Worm (Caenorhabditis elegans): ENCODE data around the gene tebp-2.

Gene tebp-2

DNA sequence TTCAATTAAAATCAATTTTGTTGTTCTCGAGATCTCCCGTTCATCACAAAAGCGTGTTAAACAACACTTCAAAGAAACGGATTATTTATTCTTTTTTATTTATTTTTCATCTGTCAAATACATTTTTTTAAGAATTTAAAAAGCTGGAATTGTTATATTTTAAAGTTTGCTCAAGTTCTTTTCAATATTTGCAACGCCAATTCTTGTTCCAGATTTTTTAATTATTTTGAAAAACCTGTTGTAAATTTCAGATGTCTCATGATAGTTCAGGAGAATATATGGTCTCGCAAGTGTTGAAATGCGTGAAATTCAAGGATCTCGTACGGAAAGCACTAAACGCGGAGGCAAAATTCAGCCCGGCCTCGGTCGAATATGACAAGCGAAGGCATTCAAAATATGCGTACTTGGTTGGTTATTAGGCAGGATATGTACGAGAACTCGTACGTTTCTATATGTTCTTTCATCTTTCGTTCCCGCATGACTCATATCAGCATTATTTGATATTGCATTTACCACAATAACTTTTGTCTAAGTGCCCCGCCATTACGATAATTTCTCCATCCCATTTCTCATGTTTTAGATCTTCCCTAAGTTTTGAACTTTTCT lies 3.3 kb downstream of the tebp-2 start, which contains the start of gene cec-6:
Gene cec-6 (plus strand): TSS at position 252 of the 606 bp plus-strand sequence.
- TF ChIP-seq bed-3 (GFP tag; optimal IDR thresholded peaks at IDR 0.05), result no peak
- no peak for TF ChIP-seq elt-1 (tag; optimal IDR thresholded peaks at IDR 0.05; ENCODE audit: borderline replicate concordance, insufficient read depth)
- TF ChIP-seq ham-2 (GFP tag; optimal IDR thresholded peaks at IDR 0.05), result no peak
- TF ChIP-seq unc-120 (tag; optimal IDR thresholded peaks at IDR 0.05; ENCODE audit: poor library complexity, severe bottlenecking), result no peak
- TF ChIP-seq unc-39 (tag; optimal IDR thresholded peaks at IDR 0.05), result no peak
- TF ChIP-seq tbx-8 (GFP tag; optimal IDR thresholded peaks at IDR 0.05), result no peak

DNA sequence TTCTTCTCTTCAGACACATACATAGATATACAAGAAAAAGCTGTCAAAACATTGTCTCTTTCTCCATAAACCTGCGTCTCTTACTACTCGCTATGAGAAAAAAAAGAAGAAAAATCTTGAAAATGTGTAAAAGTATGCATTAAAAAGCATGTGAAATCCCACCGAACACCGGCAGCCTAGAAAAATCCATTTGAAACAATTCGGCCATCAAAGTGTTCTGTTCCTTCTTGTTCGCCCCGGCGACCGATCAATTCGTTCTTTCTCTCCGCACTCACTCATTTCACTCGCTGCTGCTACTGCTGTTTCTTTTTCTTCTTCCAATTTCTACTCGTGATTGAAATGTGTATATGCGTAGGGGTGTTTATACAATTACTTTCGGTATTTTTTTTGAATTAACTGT lies 7.4 kb downstream of the tebp-2 start:
- no peak for TF ChIP-seq nhr-237 (tag; optimal IDR thresholded peaks at IDR 0.05)
- TF ChIP-seq sptf-1 (tag; optimal IDR thresholded peaks at IDR 0.05), result peak; percentile 1
- no peak for TF ChIP-seq mls-2 (tag; optimal IDR thresholded peaks at IDR 0.05)
- TF ChIP-seq mep-1 (tag; optimal IDR thresholded peaks at IDR 0.05), result peak; percentile 2
- TF ChIP-seq unc-39 (tag; optimal IDR thresholded peaks at IDR 0.05), result no peak
- no peak for TF ChIP-seq pha-4 (tag; optimal IDR thresholded peaks at IDR 0.05)
- TF ChIP-seq lin-32 (GFP tag; optimal IDR thresholded peaks at IDR 0.05), result no peak
- TF ChIP-seq nhr-12 (tag; optimal IDR thresholded peaks at IDR 0.05), result no peak
- TF ChIP-seq nhr-28 (tag; optimal IDR thresholded peaks at IDR 0.05), result no peak
- no peak for TF ChIP-seq snpc-4 (tag; optimal IDR thresholded peaks at IDR 0.05)
- TF ChIP-seq ceh-43 (GFP tag; optimal IDR thresholded peaks at IDR 0.05), result no peak
- no peak for TF ChIP-seq hlh-1 (tag; optimal IDR thresholded peaks at IDR 0.05)
- no peak for TF ChIP-seq nhr-2 (tag; optimal IDR thresholded peaks at IDR 0.05)
- TF ChIP-seq nhr-76 (tag; optimal IDR thresholded peaks at IDR 0.05), result no peak
- no peak for TF ChIP-seq ceh-83 (GFP tag; optimal IDR thresholded peaks at IDR 0.05)
- TF ChIP-seq ztf-11 (tag; optimal IDR thresholded peaks at IDR 0.05), result no peak

DNA sequence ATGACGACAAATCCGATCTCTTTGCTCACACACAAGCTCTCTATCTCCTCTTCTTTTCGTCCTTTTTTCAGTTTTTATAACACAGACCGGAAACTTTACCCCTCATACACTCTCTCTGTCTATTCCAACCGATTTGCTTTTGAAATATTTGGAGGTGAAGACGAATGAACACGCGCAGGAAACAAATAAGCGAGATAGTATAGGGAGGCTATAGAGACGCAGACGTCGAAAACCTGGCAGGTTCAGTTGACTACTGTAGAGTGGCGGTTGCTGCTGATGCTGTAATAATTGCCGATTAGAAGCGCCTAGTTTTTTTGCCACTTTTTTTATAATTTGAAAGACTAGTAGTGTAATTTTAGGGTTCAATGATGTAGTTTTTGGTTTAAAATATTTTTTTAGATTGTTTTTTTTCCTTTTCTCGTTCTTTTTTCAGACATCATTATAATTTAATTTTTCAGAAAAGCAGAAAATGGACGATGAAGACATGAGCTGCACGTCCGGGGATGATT lies 9.3 kb downstream of the tebp-2 start, which contains the start of gene ari-2:
Gene ari-2 (plus strand): TSS at position 459 of the 509 bp plus-strand sequence.
- TF ChIP-seq mab-5 (tag; optimal IDR thresholded peaks at IDR 0.05) (no peak), lsy-2 (tag; optimal IDR thresholded peaks at IDR 0.05) (peak; percentile 12)

DNA sequence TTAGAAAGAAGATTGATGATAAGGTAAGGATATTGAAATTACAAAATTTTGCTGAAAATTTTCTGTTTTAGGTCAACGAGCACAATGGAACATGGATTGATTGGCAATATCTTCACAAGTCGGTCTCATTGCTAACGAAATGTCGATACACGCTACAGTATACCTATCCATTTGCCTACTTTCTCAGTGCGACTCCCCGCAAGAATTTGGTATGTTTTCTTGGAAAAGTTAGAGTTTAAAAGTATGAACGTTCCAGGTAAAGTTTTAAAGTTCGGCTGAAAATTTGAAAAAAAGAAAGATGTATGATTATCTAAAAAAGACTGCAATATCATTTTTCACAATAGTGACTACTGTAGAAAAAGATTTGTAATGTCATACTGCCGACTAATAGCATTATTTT lies 12.7 kb downstream of the tebp-2 start:
- TF ChIP-seq snpc-4 (tag; optimal IDR thresholded peaks at IDR 0.05) (no peak), unc-120 (tag; optimal IDR thresholded peaks at IDR 0.05; ENCODE audit: poor library complexity, severe bottlenecking) (no peak), blmp-1 (tag; optimal IDR thresholded peaks at IDR 0.05) (no peak), nhr-2 (tag; optimal IDR thresholded peaks at IDR 0.05) (no peak), mab-5 (tag; optimal IDR thresholded peaks at IDR 0.05) (no peak), ces-1 (GFP tag; optimal IDR thresholded peaks at IDR 0.05) (no peak), hlh-1 (tag; optimal IDR thresholded peaks at IDR 0.05) (no peak), lsy-2 (tag; optimal IDR thresholded peaks at IDR 0.05) (no peak), mls-2 (tag; optimal IDR thresholded peaks at IDR 0.05) (no peak), M03D4.4 (tag; optimal IDR thresholded peaks at IDR 0.05) (no peak), cnd-1 (tag; optimal IDR thresholded peaks at IDR 0.05) (no peak), pha-4 (tag; optimal IDR thresholded peaks at IDR 0.05) (no peak), unc-62 (GFP tag; optimal IDR thresholded peaks at IDR 0.05) (no peak), ceh-83 (GFP tag; optimal IDR thresholded peaks at IDR 0.05) (no peak), unc-39 (tag; optimal IDR thresholded peaks at IDR 0.05) (no peak), lin-32 (GFP tag; optimal IDR thresholded peaks at IDR 0.05) (no peak), ztf-11 (tag; optimal IDR thresholded peaks at IDR 0.05) (no peak), mep-1 (tag; optimal IDR thresholded peaks at IDR 0.05) (no peak), drap-1 (GFP tag; optimal IDR thresholded peaks at IDR 0.05) (no peak)

DNA sequence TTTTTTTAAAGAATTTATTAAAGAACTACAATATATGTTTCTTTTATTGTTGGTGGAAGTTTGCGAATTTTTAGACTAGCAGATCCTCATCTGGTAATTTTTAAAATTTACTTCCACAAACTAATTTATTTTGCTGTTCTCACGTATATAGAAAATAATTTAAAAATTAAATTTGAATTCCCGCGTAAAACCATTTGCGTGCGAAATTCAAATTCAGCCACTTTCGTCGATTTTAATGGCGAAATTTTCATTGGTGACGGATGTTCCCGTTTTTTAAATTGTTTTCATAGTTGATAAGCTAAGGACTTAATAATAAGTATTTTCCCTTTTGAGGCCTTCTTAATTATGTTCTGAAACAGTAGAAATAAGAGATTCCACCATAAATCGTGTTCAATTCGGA lies 19.6 kb downstream of the tebp-2 start:
- TF ChIP-seq zip-8 (tag; optimal IDR thresholded peaks at IDR 0.05) (no peak), ceh-83 (GFP tag; optimal IDR thresholded peaks at IDR 0.05) (no peak), nhr-76 (tag; optimal IDR thresholded peaks at IDR 0.05) (no peak), nhr-12 (tag; optimal IDR thresholded peaks at IDR 0.05) (no peak), unc-39 (tag; optimal IDR thresholded peaks at IDR 0.05) (no peak), unc-62 (GFP tag; optimal IDR thresholded peaks at IDR 0.05) (no peak), nhr-28 (tag; optimal IDR thresholded peaks at IDR 0.05) (no peak), ham-2 (GFP tag; optimal IDR thresholded peaks at IDR 0.05) (no peak)
